Worm (Caenorhabditis elegans): ENCODE results near the gene H17B01.5.

DNA sequence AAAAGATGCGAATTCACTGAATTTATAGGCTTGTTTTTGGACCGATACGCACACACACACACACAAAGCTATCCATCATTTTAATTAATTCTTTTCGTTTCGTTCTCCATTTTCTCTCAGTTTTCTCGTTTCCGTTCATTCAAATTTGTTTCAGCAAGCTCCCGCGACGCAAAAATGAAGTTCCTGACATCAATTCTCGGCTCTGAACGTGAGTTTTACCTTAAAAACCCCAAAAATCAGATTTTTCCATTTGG is 35.1 kb downstream of the H17B01.5 start, which contains the start of gene Y51H7C.3:
- no peak for TF ChIP-seq dao-5 (tag; optimal IDR thresholded peaks at IDR 0.05)
- TF ChIP-seq him-1 (tag; optimal IDR thresholded peaks at IDR 0.05): no peak
